Worm (Caenorhabditis elegans) whole organism, L3 larva: ENCODE data around the gene srw-39.

ENCODE experiments used
- R02D3.7 ChIP-seq: fragments of 150-350 bp; optimal IDR thresholded peaks from 2 replicates; lab custom pipeline; 2014; ENCODE audit warnings: missing biosample characterization, missing genetic modification characterization
- ama-1 ChIP-seq: fragments of 150-350 bp; optimal IDR thresholded peaks from 2 replicates; lab custom pipeline; 2018
- ceh-16 ChIP-seq: sonication (generic microtip); optimal IDR thresholded peaks from 2 replicates; lab custom pipeline; 2017; ENCODE audit warnings: missing biosample characterization, missing genetic modification characterization
- ceh-28 ChIP-seq: fragments of 150-350 bp; optimal IDR thresholded peaks from 2 replicates; lab custom pipeline; 2014; ENCODE audit warnings: missing biosample characterization, missing genetic modification reagents, missing genetic modification characterization
- ceh-9 ChIP-seq: sonication (generic microtip); optimal IDR thresholded peaks from 2 replicates; lab custom pipeline; 2018; ENCODE audit warnings: missing biosample characterization, missing genetic modification characterization
- daf-12 ChIP-seq: fragments of 150-350 bp; optimal IDR thresholded peaks from 2 replicates; lab custom pipeline; 2014; ENCODE audit warnings: missing biosample characterization, missing genetic modification reagents, missing genetic modification characterization
- egl-27 ChIP-seq: sonication (generic microtip); optimal IDR thresholded peaks from 4 replicates; lab custom pipeline; 2017; ENCODE audit warnings: missing biosample characterization, missing genetic modification reagents, missing genetic modification characterization
- egl-5 ChIP-seq: fragments of 150-350 bp; optimal IDR thresholded peaks from 2 replicates; lab custom pipeline; 2017; ENCODE audit warnings: missing biosample characterization, missing genetic modification reagents, missing genetic modification characterization, inconsistent platforms
- elt-1 ChIP-seq: fragments of 150-350 bp; optimal IDR thresholded peaks from 2 replicates; lab custom pipeline; 2014; ENCODE audit warnings: missing biosample characterization, missing genetic modification characterization
- elt-2 ChIP-seq: sonication (generic microtip); optimal IDR thresholded peaks from 2 replicates; lab custom pipeline; 2016; ENCODE audit warnings: missing genetic modification reagents, mild to moderate bottlenecking, missing genetic modification characterization, missing compliant biosample characterization
- eor-1 ChIP-seq, 2 experiments: fragments of 150-350 bp; optimal IDR thresholded peaks; 2 replicates each; lab custom pipeline; 2014 to 2018; ENCODE audit warnings: missing biosample characterization in 2 of 2, missing genetic modification characterization in 2 of 2
- fkh-10 ChIP-seq: sonication (generic microtip); optimal IDR thresholded peaks from 2 replicates; lab custom pipeline; 2017; ENCODE audit warnings: missing biosample characterization, missing genetic modification reagents, missing genetic modification characterization
- fkh-2 ChIP-seq: fragments of 150-350 bp; optimal IDR thresholded peaks from 2 replicates; lab custom pipeline; 2014; ENCODE audit warnings: missing biosample characterization, missing genetic modification reagents, missing genetic modification characterization
- fos-1 ChIP-seq: fragments of 150-350 bp; optimal IDR thresholded peaks from 2 replicates; lab custom pipeline; 2014; ENCODE audit warnings: missing biosample characterization, missing genetic modification characterization
- jun-1 ChIP-seq: fragments of 150-350 bp; optimal IDR thresholded peaks from 2 replicates; lab custom pipeline; 2014; ENCODE audit warnings: missing biosample characterization, missing genetic modification reagents, missing genetic modification characterization
- lin-39 ChIP-seq: fragments of 150-350 bp; optimal IDR thresholded peaks from 2 replicates; lab custom pipeline; 2018; ENCODE audit warnings: missing biosample characterization, missing genetic modification reagents, missing genetic modification characterization
- lsy-12 ChIP-seq: sonication (generic microtip); optimal IDR thresholded peaks from 2 replicates; lab custom pipeline; 2016; ENCODE audit warnings: mild to moderate bottlenecking, missing genetic modification characterization, missing compliant biosample characterization
- mdl-1 ChIP-seq: fragments of 150-350 bp; optimal IDR thresholded peaks from 2 replicates; lab custom pipeline; 2014; ENCODE audit warnings: missing biosample characterization, missing genetic modification characterization
- mml-1 ChIP-seq: fragments of 150-350 bp; sonication (generic microtip); optimal IDR thresholded peaks from 3 replicates; lab custom pipeline; 2014; ENCODE audit warnings: missing biosample characterization, missing genetic modification characterization
- nfya-1 ChIP-seq: sonication (generic microtip); optimal IDR thresholded peaks from 2 replicates; lab custom pipeline; 2017; ENCODE audit warnings: missing genetic modification characterization, mild to moderate bottlenecking, missing compliant biosample characterization, antibody characterized with exemption, moderate library complexity; ENCODE audit not compliant: insufficient read depth
- nhr-11 ChIP-seq: fragments of 150-350 bp; optimal IDR thresholded peaks from 2 replicates; lab custom pipeline; 2014; ENCODE audit warnings: missing biosample characterization, missing genetic modification characterization
- nhr-12 ChIP-seq: fragments of 150-350 bp; optimal IDR thresholded peaks from 2 replicates; lab custom pipeline; 2014; ENCODE audit warnings: missing biosample characterization, missing genetic modification characterization
- nhr-23 ChIP-seq: fragments of 150-350 bp; optimal IDR thresholded peaks from 2 replicates; lab custom pipeline; 2014; ENCODE audit warnings: missing biosample characterization, missing genetic modification reagents, missing genetic modification characterization
- nhr-237 ChIP-seq: fragments of 150-350 bp; optimal IDR thresholded peaks from 2 replicates; lab custom pipeline; 2014; ENCODE audit warnings: missing biosample characterization, missing genetic modification characterization
- nhr-28 ChIP-seq: fragments of 150-350 bp; optimal IDR thresholded peaks from 2 replicates; lab custom pipeline; 2014; ENCODE audit warnings: missing biosample characterization, missing genetic modification characterization
- nhr-43 ChIP-seq: sonication (generic microtip); optimal IDR thresholded peaks from 2 replicates; lab custom pipeline; 2016; ENCODE audit warnings: mild to moderate bottlenecking, missing genetic modification characterization, missing compliant biosample characterization; ENCODE audit not compliant: poor library complexity, severe bottlenecking
- nhr-67 ChIP-seq: fragments of 150-350 bp; optimal IDR thresholded peaks from 2 replicates; lab custom pipeline; 2014; ENCODE audit warnings: missing biosample characterization, missing genetic modification characterization
- nhr-76 ChIP-seq: fragments of 150-350 bp; sonication (generic microtip); optimal IDR thresholded peaks from 5 replicates; lab custom pipeline; 2014; ENCODE audit warnings: missing biosample characterization, missing genetic modification characterization
- nhr-77 ChIP-seq: fragments of 150-350 bp; optimal IDR thresholded peaks from 2 replicates; lab custom pipeline; 2014; ENCODE audit warnings: missing biosample characterization, missing genetic modification characterization
- pha-4 ChIP-seq: fragments of 150-350 bp; optimal IDR thresholded peaks from 2 replicates; lab custom pipeline; 2014; ENCODE audit warnings: missing biosample characterization, missing genetic modification reagents, missing genetic modification characterization
- sea-2 ChIP-seq: fragments of 150-350 bp; sonication (generic microtip); optimal IDR thresholded peaks from 4 replicates; lab custom pipeline; 2014; ENCODE audit warnings: missing biosample characterization, missing genetic modification reagents, missing genetic modification characterization
- skn-1 ChIP-seq: fragments of 150-350 bp; optimal IDR thresholded peaks from 2 replicates; lab custom pipeline; 2014; ENCODE audit warnings: missing biosample characterization, missing genetic modification characterization
- snpc-4 ChIP-seq: fragments of 150-350 bp; optimal IDR thresholded peaks from 2 replicates; lab custom pipeline; 2014; ENCODE audit warnings: missing biosample characterization, missing genetic modification characterization
- tbx-2 ChIP-seq: sonication (generic microtip); optimal IDR thresholded peaks from 2 replicates; lab custom pipeline; 2016; ENCODE audit warnings: mild to moderate bottlenecking, missing genetic modification characterization, missing compliant biosample characterization
- unc-39 ChIP-seq: sonication (generic microtip); optimal IDR thresholded peaks from 4 replicates; lab custom pipeline; 2017; ENCODE audit warnings: missing biosample characterization, missing genetic modification characterization
- zag-1 ChIP-seq: fragments of 150-350 bp; optimal IDR thresholded peaks from 2 replicates; lab custom pipeline; 2014; ENCODE audit warnings: missing biosample characterization, missing genetic modification characterization
- ztf-11 ChIP-seq: fragments of 150-350 bp; optimal IDR thresholded peaks from 2 replicates; lab custom pipeline; 2014; ENCODE audit warnings: missing biosample characterization, missing genetic modification characterization
- ztf-4 ChIP-seq: fragments of 150-350 bp; optimal IDR thresholded peaks from 2 replicates; lab custom pipeline; 2014; ENCODE audit warnings: missing biosample characterization, missing genetic modification characterization

Gene srw-39

DNA sequence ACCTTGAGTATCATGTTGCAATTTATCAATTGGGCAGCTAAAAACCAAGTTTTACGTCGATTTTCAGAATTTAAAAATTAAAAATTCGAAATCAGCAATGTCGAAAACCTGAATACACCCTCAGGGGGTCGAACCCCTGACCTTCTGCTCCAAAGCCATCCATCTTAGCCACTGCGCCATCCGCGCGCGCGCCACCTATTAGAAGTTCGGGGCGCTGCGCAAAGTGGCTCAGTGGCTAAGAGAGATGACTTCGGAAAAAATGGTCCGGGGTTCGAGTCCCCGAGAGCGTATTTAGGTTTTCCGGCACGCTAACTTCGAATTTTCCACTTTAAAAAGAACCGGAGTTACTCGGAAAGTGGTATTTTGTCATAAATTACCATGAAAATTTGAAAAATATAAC lies 47.4 kb downstream of the srw-39 start:
- TF ChIP-seq ama-1 (lab: Kevin White, UChicago), result no peak
- TF ChIP-seq ceh-9 (tag; lab: Kevin White, UChicago), result no peak
- no peak for TF ChIP-seq elt-1 (tag; lab: Kevin White, UChicago)
- TF ChIP-seq sea-2 (GFP tag; lab: Kevin White, UChicago), result no peak
- TF ChIP-seq nhr-77, result no peak
- TF ChIP-seq nhr-23 (tag; lab: Kevin White, UChicago), result no peak
- TF ChIP-seq nfya-1 (tag; lab: Kevin White, UChicago), result no peak
- TF ChIP-seq fkh-10, result no peak
- TF ChIP-seq nhr-43 (tag; lab: Kevin White, UChicago), result no peak
- no peak for TF ChIP-seq egl-5 (tag; lab: Kevin White, UChicago)
- no peak for TF ChIP-seq nhr-76 (tag; lab: Kevin White, UChicago)
- no peak for TF ChIP-seq skn-1 (tag; lab: Kevin White, UChicago)
- TF ChIP-seq ceh-16 (tag; lab: Kevin White, UChicago), result no peak
- no peak for TF ChIP-seq nhr-12 (tag; lab: Kevin White, UChicago)
- no peak for TF ChIP-seq fkh-2 (tag; lab: Kevin White, UChicago)
- no peak for TF ChIP-seq lsy-12 (tag; lab: Kevin White, UChicago)

DNA sequence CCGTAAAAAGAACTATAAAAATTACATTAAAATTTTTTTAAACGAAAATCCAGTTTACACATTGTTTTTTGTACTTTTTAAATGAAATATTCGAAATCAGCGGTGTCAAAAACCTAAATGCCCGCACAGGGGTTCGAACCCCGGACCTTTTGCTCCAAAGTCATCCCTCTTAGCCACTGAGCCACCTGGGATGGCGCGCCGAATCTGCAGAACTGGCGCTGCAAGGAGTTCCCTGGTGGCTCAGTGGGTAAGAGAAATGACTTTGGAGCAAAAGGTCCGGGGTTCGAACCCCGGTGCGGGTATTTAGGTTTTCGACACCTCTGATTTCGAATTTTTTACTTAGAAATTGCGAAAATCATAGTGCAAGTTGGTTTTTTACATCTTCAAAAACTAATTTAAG lies 48.2 kb downstream of the srw-39 start:
- TF ChIP-seq fos-1 (tag; lab: Kevin White, UChicago) (no peak), nhr-11 (tag; lab: Kevin White, UChicago) (no peak), lsy-12 (tag; lab: Kevin White, UChicago) (no peak), nhr-237 (tag; lab: Kevin White, UChicago) (no peak), daf-12 (tag; lab: Kevin White, UChicago) (no peak), unc-39 (no peak), nfya-1 (tag; lab: Kevin White, UChicago) (no peak), fkh-10 (no peak), eor-1 (tag; optimal IDR thresholded peaks at IDR 0.05; lab: Kevin White, UChicago) (no peak), nhr-77 (no peak), elt-2 (no peak), zag-1 (tag; lab: Kevin White, UChicago) (no peak), egl-5 (tag; lab: Kevin White, UChicago) (no peak), fkh-2 (tag; lab: Kevin White, UChicago) (no peak), nhr-28 (no peak), tbx-2 (tag; lab: Kevin White, UChicago) (no peak), egl-27 (tag; lab: Kevin White, UChicago) (no peak)

DNA sequence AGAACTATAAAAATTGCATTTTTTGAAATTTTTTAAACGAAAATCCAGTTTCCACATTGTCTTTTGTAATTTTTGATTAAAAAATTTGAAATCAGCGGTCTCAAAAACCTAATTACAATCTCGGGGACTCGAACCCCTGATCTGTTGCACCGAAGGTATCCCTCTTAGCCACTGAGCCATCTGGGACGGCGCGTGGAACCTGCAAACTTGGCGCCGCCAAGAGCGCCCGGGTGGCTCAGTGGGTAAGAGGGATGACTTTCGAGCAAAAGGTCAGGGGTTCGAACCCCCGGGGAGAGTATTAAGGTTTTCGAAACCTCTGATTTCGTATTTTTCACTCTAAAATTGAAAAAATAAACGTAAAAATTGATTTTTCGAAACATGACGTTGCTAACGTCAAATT lies 48.8 kb downstream of the srw-39 start:
- no peak for TF ChIP-seq nhr-76 (tag; lab: Kevin White, UChicago)
- TF ChIP-seq egl-5 (tag; lab: Kevin White, UChicago), result no peak
- no peak for TF ChIP-seq nhr-67
- no peak for TF ChIP-seq nhr-28
- no peak for TF ChIP-seq nhr-237 (tag; lab: Kevin White, UChicago)
- TF ChIP-seq ceh-28, result no peak
- TF ChIP-seq nhr-77, result no peak
- TF ChIP-seq elt-2, result no peak
- TF ChIP-seq fkh-2 (tag; lab: Kevin White, UChicago), result no peak
- no peak for TF ChIP-seq lin-39 (tag; lab: Kevin White, UChicago)
- TF ChIP-seq eor-1 (tag; optimal IDR thresholded peaks at IDR 0.05; lab: Kevin White, UChicago), result no peak
- TF ChIP-seq ceh-9 (tag; lab: Kevin White, UChicago), result no peak
- TF ChIP-seq ztf-4 (tag; lab: Kevin White, UChicago), result no peak
- no peak for TF ChIP-seq mml-1
- no peak for TF ChIP-seq ztf-11 (tag; lab: Kevin White, UChicago)
- TF ChIP-seq jun-1 (tag; lab: Kevin White, UChicago), result no peak
- no peak for TF ChIP-seq snpc-4 (tag; lab: Kevin White, UChicago)
- no peak for TF ChIP-seq nfya-1 (tag; lab: Kevin White, UChicago)
- no peak for TF ChIP-seq nhr-23 (tag; lab: Kevin White, UChicago)
- TF ChIP-seq tbx-2 (tag; lab: Kevin White, UChicago), result no peak

DNA sequence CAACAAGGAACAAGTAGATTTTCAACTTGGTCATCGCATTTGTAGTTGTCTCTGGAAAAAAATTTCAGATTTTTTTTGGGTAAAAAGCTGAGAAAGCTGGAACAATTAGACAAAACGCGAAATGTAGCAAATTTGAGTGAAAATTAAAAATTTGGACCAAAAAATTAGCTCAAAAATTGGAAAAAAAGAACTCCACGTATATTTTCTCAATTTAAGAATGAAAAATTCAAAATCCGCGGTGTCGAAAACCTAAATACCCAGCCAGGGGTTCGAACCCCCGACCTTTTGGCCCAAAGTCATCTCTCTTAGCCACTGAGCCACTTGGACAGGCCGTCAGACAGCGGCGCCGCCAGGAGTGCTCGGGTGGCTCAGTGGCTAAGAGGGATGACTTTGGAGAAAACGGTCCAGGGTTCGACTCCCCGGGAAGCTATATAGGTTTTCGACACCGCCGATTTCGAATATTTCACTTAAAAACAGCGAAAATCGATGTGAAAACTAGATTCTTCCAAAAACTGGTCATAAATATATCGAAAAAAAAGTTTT lies 51.1 kb downstream of the srw-39 start, which contains the start of gene ncx-1:
ncx-1 (minus strand) TSS at position 51 of the 543 bp plus-strand sequence.
- TF ChIP-seq fkh-10 (no peak), ama-1 (lab: Kevin White, UChicago) (no peak), nhr-28 (no peak), eor-1 (tag; optimal IDR thresholded peaks at IDR 0.05; lab: Kevin White, UChicago) (no peak), mdl-1 (tag; lab: Kevin White, UChicago) (no peak), pha-4 (no peak), R02D3.7 (tag; lab: Kevin White, UChicago) (no peak), zag-1 (tag; lab: Kevin White, UChicago) (no peak), nhr-67 (no peak), ztf-11 (tag; lab: Kevin White, UChicago) (no peak), lsy-12 (tag; lab: Kevin White, UChicago) (no peak)
